Fruit fly (Drosophila melanogaster) whole organism, embryonic: ENCODE results near the gene cmb.

Experiments
- Abd-B ChIP-seq: fragments of 200-800 bp; sonication (Bioruptor generic); optimal IDR thresholded peaks from 2 replicates; lab custom pipeline; 2018; ENCODE audit warnings: missing biosample characterization, mild to moderate bottlenecking, missing genetic modification characterization, moderate library complexity
- CG11456 ChIP-seq: fragments of 200-800 bp; sonication (Bioruptor generic); IDR thresholded peaks from 3 replicates; pipeline ENCODE4 v1.3.6; 2022; ENCODE audit warnings: missing biosample characterization, missing genetic modification characterization
- CG15011 ChIP-seq: fragments of 200-800 bp; sonication (Bioruptor generic); optimal IDR thresholded peaks from 3 replicates; lab custom pipeline; 2018; ENCODE audit warnings: missing biosample characterization, mild to moderate bottlenecking, missing genetic modification characterization
- CG30403 ChIP-seq: fragments of 200-800 bp; sonication (Bioruptor generic); optimal IDR thresholded peaks from 3 replicates; lab custom pipeline; 2016; ENCODE audit warnings: missing biosample characterization, missing genetic modification characterization
- CG5953 ChIP-seq: fragments of 200-800 bp; sonication (Bioruptor generic); IDR thresholded peaks from 2 replicates; pipeline ENCODE4 v1.3.6; 2022; ENCODE audit warnings: missing biosample characterization, missing genetic modification characterization
- CG7839 ChIP-seq: fragments of 200-800 bp; sonication (Bioruptor generic); optimal IDR thresholded peaks from 3 replicates; lab custom pipeline; 2018; ENCODE audit warnings: missing biosample characterization, mild to moderate bottlenecking, missing genetic modification characterization, moderate library complexity
- Deaf1 ChIP-seq: fragments of 200-800 bp; optimal IDR thresholded peaks from 3 replicates; lab custom pipeline; 2019; ENCODE audit warnings: missing biosample characterization, mild to moderate bottlenecking, missing genetic modification characterization, moderate library complexity
- ems ChIP-seq: fragments of 200-800 bp; sonication (Bioruptor generic); optimal IDR thresholded peaks from 3 replicates; lab custom pipeline; 2016; ENCODE audit warnings: missing biosample characterization, missing genetic modification characterization
- insv ChIP-seq, 2 experiments: fragments of 200-800 bp; sonication (Bioruptor generic); optimal IDR thresholded peaks; 3 replicates each; lab custom pipeline; 2016 to 2018; ENCODE audit warnings: missing biosample characterization in 2 of 2, missing genetic modification characterization in 2 of 2

DNA sequence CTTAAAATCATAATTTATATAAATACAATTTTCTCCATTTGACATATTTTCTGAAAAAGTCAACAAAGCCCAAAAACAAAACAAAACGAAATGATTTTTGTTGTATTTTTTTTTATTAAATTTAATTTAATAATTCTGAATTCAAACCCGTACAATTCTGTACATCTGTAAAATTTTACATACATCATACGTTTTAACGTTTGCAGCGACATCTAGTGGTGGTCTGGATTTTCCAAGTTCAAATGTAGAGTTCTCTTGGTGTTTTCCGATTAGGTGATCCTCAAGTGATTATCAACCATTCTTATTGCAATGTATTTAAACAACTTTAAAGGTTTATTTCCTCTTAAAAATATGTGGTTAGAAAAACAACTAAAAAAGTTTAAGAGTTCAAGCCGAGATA is 31.4 kb upstream of the cmb start:
- peak; percentile 49 for TF ChIP-seq CG30403
- TF ChIP-seq Abd-B (GFP tag; lab: Kevin White, UChicago), result no peak
- TF ChIP-seq ems (GFP tag; lab: Kevin White, UChicago), result no peak
- TF ChIP-seq Deaf1 (tag; lab: Kevin White, UChicago), result no peak
- no peak for TF ChIP-seq CG15011 (GFP tag; lab: Kevin White, UChicago)
- TF ChIP-seq CG11456, result peak; percentile 83
- TF ChIP-seq CG5953 (GFP tag; lab: Robert Waterston, UW), result no peak
- peak in 1 of 2 experiments; percentile 99 for TF ChIP-seq insv (GFP tag; optimal IDR thresholded peaks at IDR 0.05; lab: Kevin White, UChicago)
- peak; percentile 54 for TF ChIP-seq CG7839 (tag; lab: Kevin White, UChicago)
